Fruit fly (Drosophila melanogaster): ENCODE data around the gene CG43245.

- TF ChIP-seq CG8478 (optimal IDR thresholded peaks at IDR 0.05) (no peak), CTCF (optimal IDR thresholded peaks at IDR 0.05) (no peak)
Observed at dm6 chr3L:10812903-10813302, 41.2 kb downstream of the CG43245 start.
